Worm (Caenorhabditis elegans): Measurements from ENCODE around the gene F10G7.9.

Gene F10G7.9

ce11 chrII:4671692-4672091, 34.6 kb downstream of the F10G7.9 start, which contains the start of gene T05A7.6:
Gene T05A7.6, minus strand, starts transcription at chrII:4671792.
- no peak for TF ChIP-seq Y22D7AL.16 (tag; optimal IDR thresholded peaks at IDR 0.05)
- no peak for TF ChIP-seq ceh-9 (tag; optimal IDR thresholded peaks at IDR 0.05)
- no peak for TF ChIP-seq elt-2 (tag; optimal IDR thresholded peaks at IDR 0.05)
- TF ChIP-seq lim-6 (tag; optimal IDR thresholded peaks at IDR 0.05), result no peak
- TF ChIP-seq rnt-1 (tag; optimal IDR thresholded peaks at IDR 0.05), result no peak
- no peak for TF ChIP-seq C08G9.2 (tag; optimal IDR thresholded peaks at IDR 0.05)
- no peak for TF ChIP-seq mec-3 (tag; optimal IDR thresholded peaks at IDR 0.05; ENCODE audit: borderline replicate concordance)
- TF ChIP-seq unc-42 (tag; optimal IDR thresholded peaks at IDR 0.05), result no peak
- no peak for TF ChIP-seq odd-2 (tag; optimal IDR thresholded peaks at IDR 0.05)
- no peak for TF ChIP-seq ttx-3 (tag; optimal IDR thresholded peaks at IDR 0.05)
- no peak for TF ChIP-seq fax-1 (tag; optimal IDR thresholded peaks at IDR 0.05)
- TF ChIP-seq syd-9 (tag; optimal IDR thresholded peaks at IDR 0.05), result no peak
- no peak for TF ChIP-seq ceh-18 (tag; optimal IDR thresholded peaks at IDR 0.05)
- no peak for TF ChIP-seq F13H6.1 (tag; optimal IDR thresholded peaks at IDR 0.05)
- TF ChIP-seq ceh-31 (tag; optimal IDR thresholded peaks at IDR 0.05), result no peak
- no peak for TF ChIP-seq unc-86 (tag; optimal IDR thresholded peaks at IDR 0.05)
- no peak for TF ChIP-seq madf-2 (tag; optimal IDR thresholded peaks at IDR 0.05)

- no peak for TF ChIP-seq C38D4.7 (GFP tag; optimal IDR thresholded peaks at IDR 0.05)
- no peak for TF ChIP-seq tbx-7 (tag; optimal IDR thresholded peaks at IDR 0.05)
- TF ChIP-seq T23F11.4 (GFP tag; optimal IDR thresholded peaks at IDR 0.05), result no peak
- TF ChIP-seq gmeb-2 (tag; optimal IDR thresholded peaks at IDR 0.05), result no peak
- TF ChIP-seq hlh-8 (tag; optimal IDR thresholded peaks at IDR 0.05), result no peak
- TF ChIP-seq ceh-18 (tag; optimal IDR thresholded peaks at IDR 0.05), result no peak
- no peak for TF ChIP-seq ceh-2 (tag; optimal IDR thresholded peaks at IDR 0.05)
- TF ChIP-seq ceh-24 (tag; optimal IDR thresholded peaks at IDR 0.05), result no peak
- TF ChIP-seq ama-1 (optimal IDR thresholded peaks at IDR 0.05), result no peak
- no peak for TF ChIP-seq fax-1 (tag; optimal IDR thresholded peaks at IDR 0.05)
These were observed 38.7 kb downstream of the F10G7.9 start, which contains the start of gene fut-5 for ce11 chrII:4667572-4667971. Gene fut-5, minus strand, starts transcription at chrII:4667672.

- no peak for TF ChIP-seq F13H6.1 (tag; optimal IDR thresholded peaks at IDR 0.05)
- no peak for TF ChIP-seq pax-1 (tag; optimal IDR thresholded peaks at IDR 0.05)
- TF ChIP-seq ceh-2 (tag; optimal IDR thresholded peaks at IDR 0.05), result no peak
- no peak for TF ChIP-seq fkh-6 (tag; optimal IDR thresholded peaks at IDR 0.05)
- TF ChIP-seq zip-5 (tag; optimal IDR thresholded peaks at IDR 0.05), result no peak
- TF ChIP-seq sox-4 (tag; optimal IDR thresholded peaks at IDR 0.05), result no peak
- TF ChIP-seq dve-1 (tag; optimal IDR thresholded peaks at IDR 0.05), result no peak
- TF ChIP-seq syd-9 (tag; optimal IDR thresholded peaks at IDR 0.05), result no peak
- TF ChIP-seq rnt-1 (tag; optimal IDR thresholded peaks at IDR 0.05), result no peak
- TF ChIP-seq fax-1 (tag; optimal IDR thresholded peaks at IDR 0.05), result no peak
- no peak for TF ChIP-seq K02D7.2 (tag; optimal IDR thresholded peaks at IDR 0.05)
- no peak for TF ChIP-seq C38D4.7 (GFP tag; optimal IDR thresholded peaks at IDR 0.05)
- no peak for TF ChIP-seq hlh-13 (GFP tag; optimal IDR thresholded peaks at IDR 0.05)
- no peak for TF ChIP-seq ceh-34 (tag; optimal IDR thresholded peaks at IDR 0.05)
- no peak for TF ChIP-seq madf-2 (tag; optimal IDR thresholded peaks at IDR 0.05)
- TF ChIP-seq lim-6 (tag; optimal IDR thresholded peaks at IDR 0.05), result no peak
- TF ChIP-seq che-1 (tag; optimal IDR thresholded peaks at IDR 0.05), result no peak
- TF ChIP-seq unc-3 (GFP tag; conservative IDR thresholded peaks at IDR 0.05), result no peak
- TF ChIP-seq unc-3 (tag; optimal IDR thresholded peaks at IDR 0.05), result no peak
- no peak for TF ChIP-seq ceh-14 (tag; optimal IDR thresholded peaks at IDR 0.05)
- no peak for TF ChIP-seq unc-86 (tag; optimal IDR thresholded peaks at IDR 0.05)
These were observed 40.9 kb downstream of the F10G7.9 start, which contains the start of gene T05A7.11 for ce11 chrII:4665359-4665758. Gene T05A7.11, minus strand, starts transcription at chrII:4665459.

ce11 chrII:4663186-4663585, 43.1 kb downstream of the F10G7.9 start, which contains the start of gene T05A7.12:
Gene T05A7.12, minus strand, starts transcription at chrII:4663286.
- TF ChIP-seq Y22D7AL.16 (tag; optimal IDR thresholded peaks at IDR 0.05) (no peak), unc-3 (GFP tag; conservative IDR thresholded peaks at IDR 0.05) (no peak), unc-3 (tag; optimal IDR thresholded peaks at IDR 0.05) (no peak), ref-2 (tag; optimal IDR thresholded peaks at IDR 0.05) (no peak), sdc-2 (tag; optimal IDR thresholded peaks at IDR 0.05) (no peak), nhr-11 (tag; optimal IDR thresholded peaks at IDR 0.05) (no peak)
